Fruit fly (Drosophila melanogaster): ENCODE results near the gene SPE.

The SPE gene

DNA sequence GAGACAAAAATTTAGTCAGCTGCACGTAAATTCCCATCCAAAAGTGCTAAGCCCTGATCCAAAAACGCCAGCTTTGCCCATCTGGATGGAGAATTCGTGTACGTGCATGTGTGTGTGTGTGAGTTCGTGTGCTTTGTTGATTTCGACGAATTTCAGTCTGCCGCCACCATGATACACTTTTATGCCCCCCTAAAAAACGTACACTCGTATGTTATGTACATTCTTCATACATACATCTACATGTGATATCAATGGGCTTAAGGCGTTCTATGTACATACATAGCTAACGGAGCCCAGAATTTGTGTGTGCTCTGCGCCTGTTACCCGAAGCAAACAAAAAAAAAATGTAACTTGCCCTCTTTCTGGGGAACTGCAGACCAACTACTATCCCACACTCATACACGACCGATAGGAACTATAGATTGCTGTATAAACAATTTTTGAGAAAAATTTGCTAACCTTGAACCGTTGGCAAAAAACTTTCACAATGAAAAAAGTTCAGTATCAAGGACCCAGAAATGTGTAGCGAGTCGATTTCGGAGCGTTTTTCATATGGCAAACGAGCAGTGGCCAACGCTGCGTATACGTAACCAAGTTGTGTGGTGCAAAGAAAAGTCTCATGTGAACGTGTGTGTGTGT, 39.8 kb downstream of the SPE start (continued):
- TF ChIP-seq bigmax (GFP tag; optimal IDR thresholded peaks at IDR 0.05) (no peak), trh (GFP tag; optimal IDR thresholded peaks at IDR 0.05) (no peak), corto (GFP tag; optimal IDR thresholded peaks at IDR 0.05) (no peak), Fer2 (tag; optimal IDR thresholded peaks at IDR 0.05) (no peak), CG13894 (tag; optimal IDR thresholded peaks at IDR 0.05) (peak; percentile 93), CoRest (tag; optimal IDR thresholded peaks at IDR 0.05) (peak; percentile 20), HHEX (GFP tag; optimal IDR thresholded peaks at IDR 0.05) (no peak), Trl (optimal IDR thresholded peaks at IDR 0.05) (peak in 1 of 2 experiments; percentile 1), Trl (GFP tag; optimal IDR thresholded peaks at IDR 0.05) (no peak), CG11085 (GFP tag; IDR thresholded peaks at IDR 0.05) (no peak), CG6854 (GFP tag; optimal IDR thresholded peaks at IDR 0.05) (no peak), ro (GFP tag; IDR thresholded peaks at IDR 0.05) (no peak), sens (GFP tag) (peak; percentile 66), her (GFP tag; optimal IDR thresholded peaks at IDR 0.05) (no peak), phol (tag; optimal IDR thresholded peaks at IDR 0.05) (no peak), Hand (GFP tag; optimal IDR thresholded peaks at IDR 0.05) (no peak), ftz-f1 (GFP tag; optimal IDR thresholded peaks at IDR 0.05) (peak; percentile 71), NC2β (GFP tag; optimal IDR thresholded peaks at IDR 0.05) (no peak), nerfin-2 (GFP tag; IDR thresholded peaks at IDR 0.05; ENCODE audit: partially characterized antibody) (no peak), Dek (tag; optimal IDR thresholded peaks at IDR 0.05) (peak; percentile 2), CG5245 (GFP tag; optimal IDR thresholded peaks at IDR 0.05) (no peak), nmo (GFP tag; optimal IDR thresholded peaks at IDR 0.05) (no peak), Jarid2 (GFP tag; optimal IDR thresholded peaks at IDR 0.05) (no peak), gsb-n (tag; optimal IDR thresholded peaks at IDR 0.05) (no peak), HLH3B (GFP tag; IDR thresholded peaks at IDR 0.05) (0 out of 2 replicates have a peak, but pooled peaks have one; percentile 21), HLH4C (GFP tag; IDR thresholded peaks at IDR 0.05; ENCODE audit: partially characterized antibody) (no peak), CG1529 (GFP tag; optimal IDR thresholded peaks at IDR 0.05) (no peak), CG5180 (GFP tag; optimal IDR thresholded peaks at IDR 0.05) (peak; percentile 36), CG8478 (optimal IDR thresholded peaks at IDR 0.05) (no peak), CG2129 (GFP tag; IDR thresholded peaks at IDR 0.05; ENCODE audit: partially characterized antibody) (no peak), CG34376 (GFP tag; optimal IDR thresholded peaks at IDR 0.05) (peak; percentile 78), CG12942 (GFP tag; optimal IDR thresholded peaks at IDR 0.05) (no peak), CG4730 (GFP tag; IDR thresholded peaks at IDR 0.05) (no peak), Blimp-1 (GFP tag; optimal IDR thresholded peaks at IDR 0.05) (peak; percentile 11), tna (GFP tag; IDR thresholded peaks at IDR 0.05; ENCODE audit: partially characterized antibody) (no peak), chinmo (GFP tag; IDR thresholded peaks at IDR 0.05; ENCODE audit: partially characterized antibody) (0 out of 4 replicates have a peak, but pooled peaks have one; percentile 32), CG4854 (GFP tag; optimal IDR thresholded peaks at IDR 0.05) (no peak), Oli (tag; optimal IDR thresholded peaks at IDR 0.05) (no peak), tgo (GFP tag; IDR thresholded peaks at IDR 0.05) (no peak), unpg (GFP tag; optimal IDR thresholded peaks at IDR 0.05) (no peak), CG12769 (tag; optimal IDR thresholded peaks at IDR 0.05) (peak; percentile 55), salm (tag; optimal IDR thresholded peaks at IDR 0.05) (peak; percentile 28), CG7987 (GFP tag; optimal IDR thresholded peaks at IDR 0.05) (peak; percentile 23), CG10321 (GFP tag; IDR thresholded peaks at IDR 0.05) (no peak), Camta (GFP tag; optimal IDR thresholded peaks at IDR 0.05) (no peak), CG17612 (GFP tag; IDR thresholded peaks at IDR 0.05) (0 out of 2 replicates have a peak, but pooled peaks have one; percentile 7), toy (GFP tag; IDR thresholded peaks at IDR 0.05) (0 out of 2 replicates have a peak, but pooled peaks have one; percentile 7), B-H2 (GFP tag; optimal IDR thresholded peaks at IDR 0.05) (peak; percentile 66), gcm2 (GFP tag; optimal IDR thresholded peaks at IDR 0.05) (no peak), CG10462 (GFP tag; optimal IDR thresholded peaks at IDR 0.05) (no peak)
